Fruit fly (Drosophila melanogaster) whole organism, pupa: ENCODE data around the gene Cht11.

Source experiments
- CG10348 ChIP-seq: fragments of 200-800 bp; sonication (Bioruptor generic); IDR thresholded peaks from 2 replicates; pipeline ENCODE4 v1.3.6; 2022; ENCODE audit warnings: missing biosample characterization, missing genetic modification characterization
- CG12605 ChIP-seq: fragments of 200-800 bp; sonication (Bioruptor generic); IDR thresholded peaks from 2 replicates; pipeline ENCODE4 v1.3.6; 2022; ENCODE audit warnings: missing biosample characterization, missing genetic modification characterization
- CG13204 ChIP-seq: fragments of 200-800 bp; sonication (Bioruptor generic); optimal IDR thresholded peaks from 2 replicates; lab custom pipeline; 2018; ENCODE audit warnings: missing biosample characterization, mild to moderate bottlenecking, missing genetic modification characterization, moderate library complexity
- CG14655 ChIP-seq: fragments of 200-800 bp; sonication (Bioruptor generic); optimal IDR thresholded peaks from 3 replicates; lab custom pipeline; 2017; ENCODE audit warnings: mild to moderate bottlenecking, missing biosample characterization, missing genetic modification reagents, missing genetic modification characterization
- CG15710 ChIP-seq: fragments of 200-800 bp; sonication (Bioruptor generic); optimal IDR thresholded peaks from 2 replicates; lab custom pipeline; 2018; ENCODE audit warnings: missing biosample characterization, mild to moderate bottlenecking, missing genetic modification characterization, moderate library complexity
- CG17806 ChIP-seq: fragments of 200-800 bp; sonication (Bioruptor generic); optimal IDR thresholded peaks from 2 replicates; lab custom pipeline; 2018; ENCODE audit warnings: missing biosample characterization, mild to moderate bottlenecking, missing genetic modification characterization, moderate library complexity
- CG32121 ChIP-seq: fragments of 200-800 bp; sonication (Bioruptor generic); IDR thresholded peaks from 2 replicates; pipeline ENCODE4 v1.3.6; 2022; ENCODE audit warnings: missing biosample characterization, missing genetic modification characterization
- CG34367 ChIP-seq: fragments of 200-800 bp; sonication (Bioruptor generic); optimal IDR thresholded peaks from 2 replicates; lab custom pipeline; 2018; ENCODE audit warnings: missing biosample characterization, mild to moderate bottlenecking, missing genetic modification characterization
- CG4496 ChIP-seq: fragments of 200-800 bp; sonication (Bioruptor generic); IDR thresholded peaks from 3 replicates; pipeline ENCODE4 v1.3.6; 2022; ENCODE audit warnings: missing biosample characterization, missing genetic modification characterization
- CG8159 ChIP-seq: fragments of 200-800 bp; sonication (Bioruptor generic); optimal IDR thresholded peaks from 3 replicates; lab custom pipeline; 2018; ENCODE audit warnings: missing biosample characterization, mild to moderate bottlenecking, missing genetic modification characterization, moderate library complexity
- CG8301 ChIP-seq: fragments of 200-800 bp; sonication (Bioruptor generic); optimal IDR thresholded peaks from 2 replicates; lab custom pipeline; 2018; ENCODE audit warnings: missing biosample characterization, mild to moderate bottlenecking, missing genetic modification characterization
- CG9948 ChIP-seq: fragments of 200-800 bp; sonication (Bioruptor generic); optimal IDR thresholded peaks from 2 replicates; lab custom pipeline; 2018; ENCODE audit warnings: missing biosample characterization, mild to moderate bottlenecking, missing genetic modification characterization, moderate library complexity
- D1 ChIP-seq: fragments of 200-800 bp; sonication (Bioruptor generic); optimal IDR thresholded peaks from 2 replicates; lab custom pipeline; 2018; ENCODE audit warnings: missing biosample characterization, mild to moderate bottlenecking, missing genetic modification characterization, moderate library complexity
- EcR ChIP-seq: fragments of 200-800 bp; sonication (Bioruptor generic); optimal IDR thresholded peaks from 3 replicates; lab custom pipeline; 2019; ENCODE audit warnings: missing biosample characterization, missing genetic modification characterization, mild to moderate bottlenecking, moderate library complexity, missing genetic modification reagents
- Ets98B ChIP-seq: fragments of 200-800 bp; sonication (Bioruptor generic); IDR thresholded peaks from 2 replicates; pipeline ENCODE4 v1.3.6; 2022; ENCODE audit warnings: missing biosample characterization, missing genetic modification characterization
- Pif1A ChIP-seq: fragments of 200-800 bp; sonication (Bioruptor generic); optimal IDR thresholded peaks from 3 replicates; lab custom pipeline; 2016; ENCODE audit warnings: missing biosample characterization, missing genetic modification characterization
- Pif1B ChIP-seq: fragments of 200-800 bp; sonication (Bioruptor generic); optimal IDR thresholded peaks from 3 replicates; lab custom pipeline; 2016; ENCODE audit warnings: missing biosample characterization, missing genetic modification characterization
- Snoo ChIP-seq: fragments of 200-800 bp; sonication (Bioruptor generic); optimal IDR thresholded peaks from 3 replicates; lab custom pipeline; 2017; ENCODE audit warnings: missing biosample characterization, mild to moderate bottlenecking, missing genetic modification characterization, inconsistent platforms
- fd96Ca ChIP-seq: fragments of 200-800 bp; sonication (Bioruptor generic); IDR thresholded peaks from 3 replicates; pipeline ENCODE4 v1.3.6; 2022; ENCODE audit warnings: missing biosample characterization, missing genetic modification characterization
- gl ChIP-seq: fragments of 200-800 bp; sonication (Bioruptor generic); optimal IDR thresholded peaks from 2 replicates; lab custom pipeline; 2018; ENCODE audit warnings: missing biosample characterization, mild to moderate bottlenecking, missing genetic modification characterization
- rn ChIP-seq: fragments of 200-800 bp; sonication (Bioruptor generic); IDR thresholded peaks from 2 replicates; pipeline ENCODE4 v1.3.6; 2022; ENCODE audit warnings: missing biosample characterization, missing genetic modification characterization

Cht11 gene

dm6 chrX:6803312-6803794, 46.0 kb downstream of the Cht11 start, which contains the start of the genes C3G and pod1:
Gene C3G (minus strand): TSS chrX:6803593.
Gene pod1 (plus strand): TSS chrX:6803684.
- TF ChIP-seq CG9948 (tag; lab: Kevin White, UChicago), result no peak
- no peak for TF ChIP-seq gl (tag; lab: Kevin White, UChicago)
- no peak for TF ChIP-seq CG17806
- peak; percentile 47 for TF ChIP-seq Pif1B (GFP tag; lab: Kevin White, UChicago)
- TF ChIP-seq CG8301 (tag; lab: Kevin White, UChicago), result no peak
- TF ChIP-seq CG34367 (tag; lab: Kevin White, UChicago), result no peak
- TF ChIP-seq CG12605 (GFP tag; lab: Robert Waterston, UW), result peak; percentile 10; the same call in 1 of the 2 replicates
- peak; percentile 10 for TF ChIP-seq CG14655 (GFP tag; lab: Kevin White, UChicago)
- no peak for TF ChIP-seq CG13204

- TF ChIP-seq CG10348 (GFP tag; lab: Robert Waterston, UW) (no peak), EcR (GFP tag; lab: Kevin White, UChicago) (no peak), CG34367 (tag; lab: Kevin White, UChicago) (no peak), CG8301 (tag; lab: Kevin White, UChicago) (no peak), fd96Ca (no peak), Snoo (tag; lab: Kevin White, UChicago) (no peak), CG4496 (GFP tag; lab: Robert Waterston, UW) (no peak)
Observed at dm6 chrX:6802376-6803080, 46.8 kb downstream of the Cht11 start.

- TF ChIP-seq fd96Ca (peak; percentile 27; the same call in 2 of the 3 replicates), CG15710 (tag; lab: Kevin White, UChicago) (peak; percentile 14), D1 (tag; lab: Kevin White, UChicago) (no peak), CG10348 (GFP tag; lab: Robert Waterston, UW) (no peak), Pif1A (GFP tag; lab: Kevin White, UChicago) (peak; percentile 6), CG8159 (peak; percentile 30), CG13204 (peak; percentile 56), gl (tag; lab: Kevin White, UChicago) (no peak), CG17806 (no peak), CG12605 (GFP tag; lab: Robert Waterston, UW) (no peak), Pif1B (GFP tag; lab: Kevin White, UChicago) (no peak), Ets98B (GFP tag; lab: Robert Waterston, UW) (no peak), Snoo (tag; lab: Kevin White, UChicago) (no peak), CG32121 (GFP tag; lab: Robert Waterston, UW) (peak; percentile 21; the same call in 1 of the 2 replicates), rn (GFP tag; lab: Robert Waterston, UW) (no peak), CG8301 (tag; lab: Kevin White, UChicago) (peak; percentile 39), EcR (GFP tag; lab: Kevin White, UChicago) (peak; percentile 49), CG9948 (tag; lab: Kevin White, UChicago) (peak; percentile 5), CG14655 (GFP tag; lab: Kevin White, UChicago) (peak; percentile 42), CG4496 (GFP tag; lab: Robert Waterston, UW) (0 out of 3 replicates have a peak, but pooled peaks have one; percentile 20), CG34367 (tag; lab: Kevin White, UChicago) (no peak)
Observed at dm6 chrX:6800726-6801296, 48.5 kb downstream of the Cht11 start.

dm6 chrX:6799261-6800022, 49.9 kb downstream of the Cht11 start:
- TF ChIP-seq CG12605 (GFP tag; lab: Robert Waterston, UW), result no peak
- TF ChIP-seq CG13204, result no peak
- no peak for TF ChIP-seq EcR (GFP tag; lab: Kevin White, UChicago)
- TF ChIP-seq CG8301 (tag; lab: Kevin White, UChicago), result no peak
- TF ChIP-seq CG8159, result no peak
- no peak for TF ChIP-seq gl (tag; lab: Kevin White, UChicago)
- no peak for TF ChIP-seq CG32121 (GFP tag; lab: Robert Waterston, UW)
- no peak for TF ChIP-seq CG10348 (GFP tag; lab: Robert Waterston, UW)
- no peak for TF ChIP-seq Ets98B (GFP tag; lab: Robert Waterston, UW)
- TF ChIP-seq CG34367 (tag; lab: Kevin White, UChicago), result no peak
- TF ChIP-seq D1 (tag; lab: Kevin White, UChicago), result no peak
- TF ChIP-seq CG9948 (tag; lab: Kevin White, UChicago), result no peak
- no peak for TF ChIP-seq Pif1B (GFP tag; lab: Kevin White, UChicago)
- no peak for TF ChIP-seq CG14655 (GFP tag; lab: Kevin White, UChicago)
- TF ChIP-seq fd96Ca, result no peak
- no peak for TF ChIP-seq rn (GFP tag; lab: Robert Waterston, UW)
- no peak for TF ChIP-seq Pif1A (GFP tag; lab: Kevin White, UChicago)
- TF ChIP-seq Snoo (tag; lab: Kevin White, UChicago), result no peak
